Worm (Caenorhabditis elegans) whole organism, midembryonic: ENCODE measurements around the gene anmt-1.

Experiments
- T22C8.4 ChIP-seq: fragments of 200-800 bp; sonication (Bioruptor generic); IDR thresholded peaks from 2 replicates; pipeline ENCODE4 v1.3.6; 2022; ENCODE audit warnings: missing genetic modification characterization, missing compliant biosample characterization
- cog-1 ChIP-seq: sonication (generic microtip); optimal IDR thresholded peaks from 2 replicates; lab custom pipeline; 2016; ENCODE audit warnings: missing genetic modification characterization, missing compliant biosample characterization
- flt-1 ChIP-seq: fragments of 200-800 bp; sonication (Bioruptor generic); IDR thresholded peaks from 2 replicates; pipeline ENCODE4 v1.3.6; 2022; ENCODE audit warnings: missing genetic modification characterization, missing compliant biosample characterization
- klf-2 ChIP-seq: fragments of 200-800 bp; sonication (Bioruptor generic); conservative IDR thresholded peaks from 2 replicates; pipeline ENCODE4 v1.3.6; 2022; ENCODE audit warnings: missing genetic modification reagents, missing genetic modification characterization, missing compliant biosample characterization
- med-1 ChIP-seq: sonication (generic microtip); optimal IDR thresholded peaks from 2 replicates; lab custom pipeline; 2017; ENCODE audit warnings: missing genetic modification characterization, mild to moderate bottlenecking, missing compliant biosample characterization, antibody characterized with exemption, missing genetic modification reagents; ENCODE audit not compliant: insufficient read depth
- ref-1 ChIP-seq: fragments of 200-800 bp; sonication (Bioruptor generic); conservative IDR thresholded peaks from 2 replicates; pipeline ENCODE4 v1.3.6; 2022; ENCODE audit warnings: missing genetic modification reagents, missing genetic modification characterization, missing compliant biosample characterization
- tab-1 ChIP-seq: fragments of 200-800 bp; sonication (Bioruptor generic); IDR thresholded peaks from 2 replicates; pipeline ENCODE4 v1.3.6; 2022; ENCODE audit warnings: missing genetic modification characterization, missing compliant biosample characterization
- ztf-23 ChIP-seq: fragments of 200-800 bp; sonication (Bioruptor generic); IDR thresholded peaks from 2 replicates; pipeline ENCODE4 v1.3.6; 2022; ENCODE audit warnings: missing genetic modification reagents, missing genetic modification characterization, missing compliant biosample characterization
- ztf-29 ChIP-seq: fragments of 200-800 bp; sonication (Bioruptor generic); IDR thresholded peaks from 2 replicates; pipeline ENCODE4 v1.3.6; 2022; ENCODE audit warnings: missing genetic modification reagents, missing genetic modification characterization, missing compliant biosample characterization

Gene anmt-1

ce11 chrIII:8689655-8690054 is 5.0 kb downstream of the anmt-1 start, which contains the start of gene B0303.4:
Gene B0303.4 (plus strand): TSS chrIII:8689850.
- no peak for TF ChIP-seq tab-1
- TF ChIP-seq T22C8.4 (GFP tag; lab: Robert Waterston, UW) = peak; percentile 67

- TF ChIP-seq ref-1 (GFP tag; lab: Robert Waterston, UW) (no peak), ztf-23 (GFP tag; lab: Robert Waterston, UW) (no peak), T22C8.4 (GFP tag; lab: Robert Waterston, UW) (no peak), cog-1 (tag; lab: Kevin White, UChicago) (no peak), klf-2 (GFP tag; lab: Robert Waterston, UW) (no peak), ztf-29 (GFP tag; lab: Robert Waterston, UW) (no peak), flt-1 (GFP tag; lab: Robert Waterston, UW) (no peak), tab-1 (no peak), med-1 (GFP tag; lab: Kevin White, UChicago) (no peak)
Measured at ce11 chrIII:8693322-8693721, 8.7 kb downstream of the anmt-1 start, which contains the start of gene B0303.7. Gene B0303.7 (plus strand): TSS chrIII:8693622.

ce11 chrIII:8696680-8697079 is 12.1 kb downstream of the anmt-1 start:
- TF ChIP-seq tab-1 = no peak
- TF ChIP-seq T22C8.4 (GFP tag; lab: Robert Waterston, UW) = no peak
- no peak for TF ChIP-seq cog-1 (tag; lab: Kevin White, UChicago)
- TF ChIP-seq klf-2 (GFP tag; lab: Robert Waterston, UW) = no peak
- no peak for TF ChIP-seq ref-1 (GFP tag; lab: Robert Waterston, UW)
- TF ChIP-seq ztf-29 (GFP tag; lab: Robert Waterston, UW) = no peak
- TF ChIP-seq med-1 (GFP tag; lab: Kevin White, UChicago) = no peak
- no peak for TF ChIP-seq ztf-23 (GFP tag; lab: Robert Waterston, UW)
- TF ChIP-seq flt-1 (GFP tag; lab: Robert Waterston, UW) = no peak

ce11 chrIII:8697268-8697907 is 12.8 kb downstream of the anmt-1 start:
- TF ChIP-seq T22C8.4 (GFP tag; lab: Robert Waterston, UW) (no peak), med-1 (GFP tag; lab: Kevin White, UChicago) (no peak), tab-1 (no peak), cog-1 (tag; lab: Kevin White, UChicago) (no peak), ref-1 (GFP tag; lab: Robert Waterston, UW) (no peak), klf-2 (GFP tag; lab: Robert Waterston, UW) (no peak), flt-1 (GFP tag; lab: Robert Waterston, UW) (no peak), ztf-29 (GFP tag; lab: Robert Waterston, UW) (no peak), ztf-23 (GFP tag; lab: Robert Waterston, UW) (no peak)

ce11 chrIII:8700289-8700957 is 15.8 kb downstream of the anmt-1 start, which contains the start of the genes sdz-1 and vps-33.1:
Gene sdz-1 (minus strand): TSS chrIII:8700339.
Gene vps-33.1 (plus strand): TSS chrIII:8700927.
- TF ChIP-seq ztf-29 (GFP tag; lab: Robert Waterston, UW) (no peak), klf-2 (GFP tag; lab: Robert Waterston, UW) (no peak), flt-1 (GFP tag; lab: Robert Waterston, UW) (no peak), ref-1 (GFP tag; lab: Robert Waterston, UW) (no peak)

- no peak for TF ChIP-seq klf-2 (GFP tag; lab: Robert Waterston, UW)
- TF ChIP-seq tab-1 = no peak
- no peak for TF ChIP-seq T22C8.4 (GFP tag; lab: Robert Waterston, UW)
- TF ChIP-seq ztf-29 (GFP tag; lab: Robert Waterston, UW) = no peak
- no peak for TF ChIP-seq med-1 (GFP tag; lab: Kevin White, UChicago)
- TF ChIP-seq flt-1 (GFP tag; lab: Robert Waterston, UW) = no peak
- TF ChIP-seq ref-1 (GFP tag; lab: Robert Waterston, UW) = no peak
- TF ChIP-seq ztf-23 (GFP tag; lab: Robert Waterston, UW) = no peak
- no peak for TF ChIP-seq cog-1 (tag; lab: Kevin White, UChicago)
Measured at ce11 chrIII:8704765-8705164, 20.2 kb downstream of the anmt-1 start, which contains the start of gene B0303.16. Gene B0303.16 (plus strand): TSS chrIII:8705065.

- TF ChIP-seq klf-2 (GFP tag; lab: Robert Waterston, UW) (no peak), T22C8.4 (GFP tag; lab: Robert Waterston, UW) (no peak), cog-1 (tag; lab: Kevin White, UChicago) (no peak), ztf-23 (GFP tag; lab: Robert Waterston, UW) (no peak), ztf-29 (GFP tag; lab: Robert Waterston, UW) (no peak), med-1 (GFP tag; lab: Kevin White, UChicago) (no peak), tab-1 (no peak), ref-1 (GFP tag; lab: Robert Waterston, UW) (no peak), flt-1 (GFP tag; lab: Robert Waterston, UW) (no peak)
Measured at ce11 chrIII:8709735-8710134, 25.1 kb downstream of the anmt-1 start.

ce11 chrIII:8710310-8710709 is 25.7 kb downstream of the anmt-1 start, which contains the start of gene B0303.11:
Gene B0303.11 (minus strand): TSS chrIII:8710410.
- TF ChIP-seq tab-1 (no peak), ztf-23 (GFP tag; lab: Robert Waterston, UW) (no peak), klf-2 (GFP tag; lab: Robert Waterston, UW) (no peak), ztf-29 (GFP tag; lab: Robert Waterston, UW) (no peak), flt-1 (GFP tag; lab: Robert Waterston, UW) (no peak), cog-1 (tag; lab: Kevin White, UChicago) (no peak), T22C8.4 (GFP tag; lab: Robert Waterston, UW) (no peak), med-1 (GFP tag; lab: Kevin White, UChicago) (no peak), ref-1 (GFP tag; lab: Robert Waterston, UW) (no peak)

- TF ChIP-seq ztf-29 (GFP tag; lab: Robert Waterston, UW) = no peak
- no peak for TF ChIP-seq med-1 (GFP tag; lab: Kevin White, UChicago)
- no peak for TF ChIP-seq klf-2 (GFP tag; lab: Robert Waterston, UW)
- no peak for TF ChIP-seq ztf-23 (GFP tag; lab: Robert Waterston, UW)
- no peak for TF ChIP-seq T22C8.4 (GFP tag; lab: Robert Waterston, UW)
- no peak for TF ChIP-seq ref-1 (GFP tag; lab: Robert Waterston, UW)
- TF ChIP-seq tab-1 = no peak
- TF ChIP-seq cog-1 (tag; lab: Kevin White, UChicago) = no peak
- TF ChIP-seq flt-1 (GFP tag; lab: Robert Waterston, UW) = no peak
Measured at ce11 chrIII:8712968-8713367, 28.4 kb downstream of the anmt-1 start.
